Worm (Caenorhabditis elegans) whole organism, L3 larva: ENCODE results near the gene K01F9.2.

Source experiments
- R02D3.7 ChIP-seq: fragments of 150-350 bp; optimal IDR thresholded peaks from 2 replicates; lab custom pipeline; 2014; ENCODE audit warnings: missing biosample characterization, missing genetic modification characterization
- ceh-82 ChIP-seq: fragments of 150-350 bp; optimal IDR thresholded peaks from 2 replicates; lab custom pipeline; 2014; ENCODE audit warnings: missing biosample characterization, missing genetic modification characterization
- elt-3 ChIP-seq, 3 experiments: fragments of 150-350 bp in 1 of 3; sonication (generic microtip) in 2 of 3; optimal IDR thresholded peaks; 2 replicates in 2 of 3; 4 replicates in 1 of 3; lab custom pipeline; 2014 to 2017; ENCODE audit warnings: missing biosample characterization in 3 of 3, missing genetic modification characterization in 3 of 3
- fkh-10 ChIP-seq: sonication (generic microtip); optimal IDR thresholded peaks from 2 replicates; lab custom pipeline; 2017; ENCODE audit warnings: missing biosample characterization, missing genetic modification reagents, missing genetic modification characterization
- nhr-23 ChIP-seq: fragments of 150-350 bp; optimal IDR thresholded peaks from 2 replicates; lab custom pipeline; 2014; ENCODE audit warnings: missing biosample characterization, missing genetic modification reagents, missing genetic modification characterization
- nhr-25 ChIP-seq: sonication (generic microtip); optimal IDR thresholded peaks from 2 replicates; lab custom pipeline; 2017; ENCODE audit warnings: missing biosample characterization, missing genetic modification characterization
- nhr-28 ChIP-seq: fragments of 150-350 bp; optimal IDR thresholded peaks from 2 replicates; lab custom pipeline; 2014; ENCODE audit warnings: missing biosample characterization, missing genetic modification characterization
- nhr-76 ChIP-seq: fragments of 150-350 bp; sonication (generic microtip); optimal IDR thresholded peaks from 5 replicates; lab custom pipeline; 2014; ENCODE audit warnings: missing biosample characterization, missing genetic modification characterization
- pha-4 ChIP-seq: fragments of 150-350 bp; optimal IDR thresholded peaks from 2 replicates; lab custom pipeline; 2014; ENCODE audit warnings: missing biosample characterization, missing genetic modification reagents, missing genetic modification characterization
- sea-2 ChIP-seq: fragments of 150-350 bp; sonication (generic microtip); optimal IDR thresholded peaks from 4 replicates; lab custom pipeline; 2014; ENCODE audit warnings: missing biosample characterization, missing genetic modification reagents, missing genetic modification characterization
- unc-39 ChIP-seq: sonication (generic microtip); optimal IDR thresholded peaks from 4 replicates; lab custom pipeline; 2017; ENCODE audit warnings: missing biosample characterization, missing genetic modification characterization

DNA sequence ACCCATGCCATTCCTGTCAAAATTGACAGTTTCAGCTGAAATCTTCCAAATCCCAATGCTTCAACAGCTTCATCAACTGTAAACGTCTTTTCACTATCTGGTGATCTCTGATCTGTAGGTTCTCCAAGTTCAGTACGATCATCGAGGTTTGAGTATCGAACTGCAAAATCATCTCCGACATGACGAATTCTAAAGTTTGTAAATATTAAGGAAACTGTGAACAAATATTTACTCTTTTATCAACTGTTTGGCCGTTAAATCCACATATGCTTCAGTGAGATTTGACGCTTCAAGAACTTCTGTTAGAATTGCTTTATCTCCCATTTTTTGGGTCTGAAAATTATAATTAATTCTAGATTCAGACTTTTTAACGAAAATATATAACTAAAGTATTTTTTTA, 8.2 kb upstream of the K01F9.2 start, which contains the start of gene svop-1:
- TF ChIP-seq R02D3.7 (tag; lab: Kevin White, UChicago) = no peak
- no peak for TF ChIP-seq fkh-10
- TF ChIP-seq nhr-76 (tag; lab: Kevin White, UChicago) = no peak
- TF ChIP-seq nhr-25 = no peak
- no peak for TF ChIP-seq ceh-82
- peak; percentile 51 for TF ChIP-seq pha-4 (tag; lab: Kevin White, UChicago)
- no peak for TF ChIP-seq elt-3 (tag; optimal IDR thresholded peaks at IDR 0.05; lab: Kevin White, UChicago)
- no peak for TF ChIP-seq unc-39 (tag; lab: Kevin White, UChicago)
- TF ChIP-seq nhr-28 (tag; lab: Kevin White, UChicago) = no peak
- TF ChIP-seq nhr-23 (tag; lab: Kevin White, UChicago) = no peak
- TF ChIP-seq sea-2 = no peak
